Fruit fly (Drosophila melanogaster) whole organism, embryonic: ENCODE results near the gene CG43127.
A peak's percentile ranks its signal among the peaks of the same experiment; 100 is the strongest.

ENCODE experiments used
- B-H1 ChIP-seq: fragments of 200-800 bp; sonication (Bioruptor generic); IDR thresholded peaks from 3 replicates; pipeline ENCODE4 v1.3.6; 2022; ENCODE audit warnings: missing biosample characterization, missing genetic modification characterization
- CG10267 ChIP-seq: fragments of 200-800 bp; sonication (Bioruptor generic); optimal IDR thresholded peaks from 2 replicates; lab custom pipeline; 2018; ENCODE audit warnings: missing biosample characterization, mild to moderate bottlenecking, missing genetic modification characterization, moderate library complexity
- CG10543 ChIP-seq: fragments of 200-800 bp; sonication (Bioruptor generic); optimal IDR thresholded peaks from 3 replicates; lab custom pipeline; 2017; ENCODE audit warnings: missing biosample characterization, mild to moderate bottlenecking, missing genetic modification characterization, moderate library complexity
- CG11093 ChIP-seq: fragments of 200-800 bp; sonication (Bioruptor generic); IDR thresholded peaks from 3 replicates; pipeline ENCODE4 v1.3.6; 2022; ENCODE audit warnings: missing biosample characterization, missing genetic modification characterization
- CG11504 ChIP-seq: fragments of 200-800 bp; sonication (Bioruptor generic); optimal IDR thresholded peaks from 3 replicates; lab custom pipeline; 2019; ENCODE audit warnings: missing biosample characterization, mild to moderate bottlenecking, missing genetic modification characterization, moderate library complexity
- CG1233 ChIP-seq: fragments of 200-800 bp; sonication (Bioruptor generic); optimal IDR thresholded peaks from 4 replicates; lab custom pipeline; 2018; ENCODE audit warnings: missing biosample characterization, mild to moderate bottlenecking, missing genetic modification characterization
- CG13287 ChIP-seq: fragments of 200-800 bp; sonication (Bioruptor generic); IDR thresholded peaks from 2 replicates; pipeline ENCODE4 v1.3.6; 2022; ENCODE audit warnings: missing biosample characterization, missing genetic modification characterization; ENCODE audit not compliant: partially characterized antibody
- CG13624 ChIP-seq: fragments of 200-800 bp; sonication (Bioruptor generic); optimal IDR thresholded peaks from 2 replicates; lab custom pipeline; 2016; ENCODE audit warnings: missing biosample characterization, missing genetic modification characterization
- CG13894 ChIP-seq: fragments of 200-800 bp; sonication (Bioruptor generic); optimal IDR thresholded peaks from 3 replicates; lab custom pipeline; 2018; ENCODE audit warnings: missing biosample characterization, mild to moderate bottlenecking, missing genetic modification characterization, moderate library complexity
- CG14667 ChIP-seq: fragments of 200-800 bp; sonication (Bioruptor generic); IDR thresholded peaks from 2 replicates; pipeline ENCODE4 v1.3.6; 2022; ENCODE audit warnings: missing biosample characterization, missing genetic modification characterization
- CG1603 ChIP-seq: fragments of 200-800 bp; sonication (Bioruptor generic); optimal IDR thresholded peaks from 2 replicates; lab custom pipeline; 2019; ENCODE audit warnings: missing biosample characterization, mild to moderate bottlenecking, missing genetic modification characterization, moderate library complexity
- CG1647 ChIP-seq: fragments of 200-800 bp; sonication (Bioruptor generic); optimal IDR thresholded peaks from 3 replicates; lab custom pipeline; 2016; ENCODE audit warnings: missing biosample characterization, missing genetic modification characterization
- CG17612 ChIP-seq: fragments of 200-800 bp; sonication (Bioruptor generic); IDR thresholded peaks from 2 replicates; pipeline ENCODE4 v1.3.6; 2022; ENCODE audit warnings: missing biosample characterization, missing genetic modification characterization
- CG1792 ChIP-seq: fragments of 200-800 bp; sonication (Bioruptor generic); optimal IDR thresholded peaks from 2 replicates; lab custom pipeline; 2016; ENCODE audit warnings: missing biosample characterization, missing genetic modification characterization
- CG18599 ChIP-seq: fragments of 200-800 bp; sonication (Bioruptor generic); optimal IDR thresholded peaks from 3 replicates; lab custom pipeline; 2017; ENCODE audit warnings: missing biosample characterization, missing genetic modification characterization, mild to moderate bottlenecking, moderate library complexity, missing genetic modification reagents
- CG2120 ChIP-seq: fragments of 200-800 bp; sonication (Bioruptor generic); optimal IDR thresholded peaks from 3 replicates; lab custom pipeline; 2016; ENCODE audit warnings: missing biosample characterization, missing genetic modification characterization
- CG30431 ChIP-seq: fragments of 200-800 bp; sonication (Bioruptor generic); optimal IDR thresholded peaks from 2 replicates; lab custom pipeline; 2017; ENCODE audit warnings: missing biosample characterization, missing genetic modification characterization
- CG33213 ChIP-seq: fragments of 200-800 bp; sonication (Bioruptor generic); optimal IDR thresholded peaks from 3 replicates; lab custom pipeline; 2016; ENCODE audit warnings: missing biosample characterization, missing genetic modification characterization
- CG34422 ChIP-seq: fragments of 200-800 bp; sonication (Bioruptor generic); IDR thresholded peaks from 3 replicates; pipeline ENCODE4 v1.3.6; 2022; ENCODE audit warnings: missing biosample characterization, missing genetic modification characterization
- CG3838 ChIP-seq: fragments of 200-800 bp; sonication (Bioruptor generic); optimal IDR thresholded peaks from 3 replicates; lab custom pipeline; 2016; ENCODE audit warnings: missing biosample characterization, missing genetic modification characterization
- CG4820 ChIP-seq: fragments of 200-800 bp; sonication (Bioruptor generic); optimal IDR thresholded peaks from 3 replicates; lab custom pipeline; 2016; ENCODE audit warnings: missing biosample characterization, missing genetic modification characterization
- CG6683 ChIP-seq: fragments of 200-800 bp; sonication (Bioruptor generic); optimal IDR thresholded peaks from 2 replicates; lab custom pipeline; 2017; ENCODE audit warnings: missing biosample characterization, mild to moderate bottlenecking, missing genetic modification characterization, missing genetic modification reagents
- CG7928 ChIP-seq: fragments of 200-800 bp; sonication (Bioruptor generic); optimal IDR thresholded peaks from 2 replicates; lab custom pipeline; 2017; ENCODE audit warnings: missing biosample characterization, mild to moderate bottlenecking, missing genetic modification characterization
- CG8290 ChIP-seq, 3 experiments: fragments of 200-800 bp; sonication (Bioruptor generic); optimal IDR thresholded peaks; 2 replicates each; lab custom pipeline; 2016 to 2019; ENCODE audit warnings: missing biosample characterization in 3 of 3, missing genetic modification characterization in 3 of 3, mild to moderate bottlenecking in 2 of 3, moderate library complexity in 1 of 3
- CoRest ChIP-seq: fragments of 200-800 bp; sonication (Bioruptor generic); optimal IDR thresholded peaks from 3 replicates; lab custom pipeline; 2018; ENCODE audit warnings: missing biosample characterization, mild to moderate bottlenecking, missing genetic modification characterization, moderate library complexity
- Hmx ChIP-seq: fragments of 200-800 bp; sonication (Bioruptor generic); optimal IDR thresholded peaks from 2 replicates; lab custom pipeline; 2016; ENCODE audit warnings: missing biosample characterization, missing genetic modification characterization
- MTF-1 ChIP-seq: fragments of 200-800 bp; sonication (Bioruptor generic); optimal IDR thresholded peaks from 2 replicates; lab custom pipeline; 2018; ENCODE audit warnings: missing biosample characterization, mild to moderate bottlenecking, missing genetic modification characterization, borderline replicate concordance
- Myb ChIP-seq: fragments of 200-800 bp; sonication (Bioruptor generic); optimal IDR thresholded peaks from 2 replicates; lab custom pipeline; 2016; ENCODE audit warnings: missing biosample characterization, missing genetic modification characterization
- Poxn ChIP-seq: fragments of 200-800 bp; sonication (Bioruptor generic); IDR thresholded peaks from 2 replicates; pipeline ENCODE4 v1.3.6; 2022; ENCODE audit warnings: missing biosample characterization, missing genetic modification characterization
- amos ChIP-seq: fragments of 200-800 bp; sonication (Bioruptor generic); IDR thresholded peaks from 2 replicates; pipeline ENCODE4 v1.3.6; 2022; ENCODE audit warnings: missing biosample characterization, missing genetic modification characterization; ENCODE audit not compliant: partially characterized antibody
- ash1 ChIP-seq: fragments of 200-800 bp; sonication (Bioruptor generic); optimal IDR thresholded peaks from 2 replicates; lab custom pipeline; 2018; ENCODE audit warnings: missing biosample characterization, mild to moderate bottlenecking, missing genetic modification characterization
- ato ChIP-seq: fragments of 200-800 bp; sonication (Bioruptor generic); IDR thresholded peaks from 2 replicates; pipeline ENCODE4 v1.3.6; 2022; ENCODE audit warnings: missing biosample characterization, missing genetic modification characterization; ENCODE audit not compliant: partially characterized antibody
- az2 ChIP-seq: fragments of 200-800 bp; sonication (Bioruptor generic); optimal IDR thresholded peaks from 3 replicates; lab custom pipeline; 2016; ENCODE audit warnings: missing biosample characterization, missing genetic modification characterization
- bigmax ChIP-seq: fragments of 200-800 bp; sonication (Bioruptor generic); optimal IDR thresholded peaks from 2 replicates; lab custom pipeline; 2018; ENCODE audit warnings: missing biosample characterization, mild to moderate bottlenecking, missing genetic modification characterization
- jigr1 ChIP-seq: fragments of 200-800 bp; sonication (Bioruptor generic); IDR thresholded peaks from 3 replicates; pipeline ENCODE4 v1.3.6; 2022; ENCODE audit warnings: missing biosample characterization, missing genetic modification characterization
- lilli ChIP-seq: fragments of 200-800 bp; sonication (Bioruptor generic); optimal IDR thresholded peaks from 3 replicates; lab custom pipeline; 2016; ENCODE audit warnings: missing biosample characterization, missing genetic modification characterization
- nerfin-2 ChIP-seq: fragments of 200-800 bp; sonication (Bioruptor generic); IDR thresholded peaks from 2 replicates; pipeline ENCODE4 v1.3.6; 2022; ENCODE audit warnings: missing biosample characterization, missing genetic modification characterization; ENCODE audit not compliant: partially characterized antibody
- otp ChIP-seq: fragments of 200-800 bp; sonication (Bioruptor generic); IDR thresholded peaks from 3 replicates; pipeline ENCODE4, ENCODE4 v1.3.6; 2022; ENCODE audit warnings: missing biosample characterization, missing genetic modification characterization
- phol ChIP-seq: fragments of 200-800 bp; sonication (Bioruptor generic); optimal IDR thresholded peaks from 3 replicates; lab custom pipeline; 2018; ENCODE audit warnings: missing biosample characterization, mild to moderate bottlenecking, missing genetic modification characterization, moderate library complexity
- pzg ChIP-seq: fragments of 200-800 bp; sonication (Bioruptor generic); optimal IDR thresholded peaks from 3 replicates; lab custom pipeline; 2018; ENCODE audit warnings: missing biosample characterization, mild to moderate bottlenecking, missing genetic modification characterization, moderate library complexity
- ro ChIP-seq: fragments of 200-800 bp; sonication (Bioruptor generic); IDR thresholded peaks from 2 replicates; pipeline ENCODE4 v1.3.6; 2022; ENCODE audit warnings: missing biosample characterization, missing genetic modification characterization
- sens ChIP-seq: fragments of 200-800 bp; sonication (Bioruptor generic); peaks from one replicate; lab custom pipeline; 2016; ENCODE audit warnings: missing biosample characterization, missing genetic modification characterization
- sna ChIP-seq: fragments of 200-800 bp; sonication (Bioruptor generic); IDR thresholded peaks from 2 replicates; pipeline ENCODE4 v1.3.6; 2022; ENCODE audit warnings: missing biosample characterization, missing genetic modification characterization; ENCODE audit not compliant: partially characterized antibody
- sob ChIP-seq: fragments of 200-800 bp; sonication (Bioruptor generic); IDR thresholded peaks from 2 replicates; pipeline ENCODE4 v1.3.6; 2022; ENCODE audit warnings: missing biosample characterization, missing genetic modification characterization
- tap ChIP-seq: fragments of 200-800 bp; optimal IDR thresholded peaks from 3 replicates; lab custom pipeline; 2019; ENCODE audit warnings: missing biosample characterization, mild to moderate bottlenecking, missing genetic modification characterization, moderate library complexity
- tna ChIP-seq: fragments of 200-800 bp; sonication (Bioruptor generic); IDR thresholded peaks from 2 replicates; pipeline ENCODE4 v1.3.6; 2022; ENCODE audit warnings: missing biosample characterization, missing genetic modification characterization; ENCODE audit not compliant: partially characterized antibody
- trem ChIP-seq: fragments of 200-800 bp; optimal IDR thresholded peaks from 3 replicates; lab custom pipeline; 2019; ENCODE audit warnings: missing biosample characterization, mild to moderate bottlenecking, missing genetic modification characterization, moderate library complexity
- zen ChIP-seq: fragments of 200-800 bp; sonication (Bioruptor generic); optimal IDR thresholded peaks from 3 replicates; lab custom pipeline; 2018; ENCODE audit warnings: missing biosample characterization, mild to moderate bottlenecking, missing genetic modification characterization, moderate library complexity

CG43127 gene

DNA sequence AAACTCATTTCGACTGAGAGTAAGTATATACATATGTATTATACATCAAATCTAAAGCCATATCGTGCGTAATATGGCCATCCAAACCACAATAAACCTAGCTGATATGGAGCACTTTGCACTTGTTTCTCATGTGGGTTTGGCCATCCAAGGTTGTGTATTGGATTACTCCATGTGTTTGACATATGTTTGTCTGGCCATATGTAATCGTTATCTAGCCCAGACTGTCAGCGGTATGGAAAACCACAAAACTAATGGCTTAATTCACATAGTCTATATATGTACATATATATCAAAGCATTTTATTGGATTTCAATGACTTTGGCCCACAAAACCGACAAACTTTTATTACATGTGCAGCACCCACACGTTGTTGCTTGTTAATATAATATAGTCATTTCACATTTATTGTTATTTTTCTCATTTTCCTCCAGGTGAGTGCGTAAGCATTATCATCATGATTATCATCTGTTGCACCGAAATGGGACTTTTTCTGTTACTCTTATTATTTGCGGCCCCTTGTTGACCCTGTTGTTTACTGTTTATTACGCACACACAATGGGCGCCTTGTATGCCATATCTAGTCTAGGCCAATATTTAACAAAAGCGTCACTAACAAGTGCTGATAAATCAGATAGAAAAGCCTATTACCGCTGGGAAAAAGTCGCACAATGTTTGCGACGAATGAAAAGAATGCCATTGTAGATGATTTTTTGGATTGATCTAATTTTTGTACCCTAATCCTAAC is 31.2 kb upstream of the CG43127 start (continued):
- TF ChIP-seq CG10543 (GFP tag; lab: Kevin White, UChicago) (peak; percentile 27), sens (GFP tag; lab: Kevin White, UChicago) (peak; percentile 95), CG6683 (GFP tag; lab: Kevin White, UChicago) (peak; percentile 58), phol (tag; lab: Kevin White, UChicago) (no peak), CG7928 (GFP tag; lab: Kevin White, UChicago) (no peak), az2 (GFP tag; lab: Kevin White, UChicago) (peak; percentile 32), CG33213 (peak; percentile 80), lilli (peak; percentile 34), CG2120 (GFP tag; lab: Kevin White, UChicago) (peak; percentile 58), tap (tag; lab: Kevin White, UChicago) (peak; percentile 23), ro (GFP tag; lab: Robert Waterston, UW) (no peak), zen (tag; lab: Kevin White, UChicago) (no peak), Poxn (no peak), CG34422 (no peak; the same call in 2 of the 3 replicates), MTF-1 (peak; percentile 88), nerfin-2 (GFP tag; lab: Robert Waterston, UW) (no peak), CG17612 (GFP tag; lab: Robert Waterston, UW) (no peak), bigmax (GFP tag; lab: Kevin White, UChicago) (peak; percentile 13), CG11093 (GFP tag; lab: Robert Waterston, UW) (no peak; the same call in 2 of the 3 replicates), CG13894 (tag; lab: Kevin White, UChicago) (no peak), jigr1 (GFP tag; lab: Robert Waterston, UW) (no peak), ato (GFP tag; lab: Robert Waterston, UW) (no peak), CG11504 (peak; percentile 65), otp (GFP tag; lab: Robert Waterston, UW) (peak; percentile 54; the same call in 1 of the 3 replicates), CG13287 (GFP tag; lab: Robert Waterston, UW) (no peak), CG4820 (GFP tag; lab: Kevin White, UChicago) (peak; percentile 10), CG3838 (GFP tag; lab: Kevin White, UChicago) (peak; percentile 57), B-H1 (GFP tag; lab: Robert Waterston, UW) (peak; percentile 37; the same call in 1 of the 3 replicates), ash1 (GFP tag; lab: Kevin White, UChicago) (peak; percentile 38), trem (tag; lab: Kevin White, UChicago) (peak; percentile 0), CG1233 (GFP tag; lab: Kevin White, UChicago) (peak; percentile 83), CoRest (tag; lab: Kevin White, UChicago) (peak; percentile 63), tna (no peak), CG8290 (GFP tag; optimal IDR thresholded peaks at IDR 0.05; lab: Kevin White, UChicago) (peak; percentile 54), CG8290 (tag; optimal IDR thresholded peaks at IDR 0.05; lab: Kevin White, UChicago) (peak in 1 of 2 experiments; percentile 83), CG18599 (GFP tag; lab: Kevin White, UChicago) (peak; percentile 78), amos (GFP tag; lab: Robert Waterston, UW) (no peak), CG14667 (GFP tag; lab: Robert Waterston, UW) (no peak), sna (GFP tag; lab: Robert Waterston, UW) (no peak), Myb (peak; percentile 16), CG13624 (GFP tag; lab: Kevin White, UChicago) (peak; percentile 2), CG30431 (GFP tag; lab: Kevin White, UChicago) (no peak), CG1647 (peak; percentile 71), CG1603 (tag; lab: Kevin White, UChicago) (peak; percentile 72), sob (peak; percentile 75; the same call in 1 of the 2 replicates), pzg (GFP tag; lab: Kevin White, UChicago) (no peak), CG1792 (GFP tag; lab: Kevin White, UChicago) (peak; percentile 70), Hmx (GFP tag; lab: Kevin White, UChicago) (no peak), CG10267 (tag; lab: Kevin White, UChicago) (peak; percentile 3)
